Fruit fly (Drosophila melanogaster) S2 (cell line): Measurements from ENCODE around the gene pasha.

Experiments used
- CG8478 ChIP-seq: fragments of >200 bp; optimal IDR thresholded peaks from 2 replicates; lab custom pipeline; 2018
- CTCF ChIP-seq, 2 experiments: fragments of >200 bp; optimal IDR thresholded peaks; 2 replicates each; lab custom pipeline; 2018

dm6 chr3R:31662757-31663156 is 45.0 kb downstream of the pasha start:
- TF ChIP-seq CG8478 (no peak), CTCF (optimal IDR thresholded peaks at IDR 0.05; lab: Kevin White, UChicago) (no peak)
